Fruit fly (Drosophila melanogaster): ENCODE results near the gene mei-217.

The mei-217 gene

dm6 chrX:17142940-17143534, at the start of gene mei-217, which contains the start of gene mei-218:
Gene mei-217, minus strand, starts transcription at chrX:17142990.
Gene mei-218, minus strand, starts transcription at chrX:17142990.
- no peak for TF ChIP-seq CG7368 (GFP tag; optimal IDR thresholded peaks at IDR 0.05)
- TF ChIP-seq esn (GFP tag; optimal IDR thresholded peaks at IDR 0.05): peak; percentile 35

DNA sequence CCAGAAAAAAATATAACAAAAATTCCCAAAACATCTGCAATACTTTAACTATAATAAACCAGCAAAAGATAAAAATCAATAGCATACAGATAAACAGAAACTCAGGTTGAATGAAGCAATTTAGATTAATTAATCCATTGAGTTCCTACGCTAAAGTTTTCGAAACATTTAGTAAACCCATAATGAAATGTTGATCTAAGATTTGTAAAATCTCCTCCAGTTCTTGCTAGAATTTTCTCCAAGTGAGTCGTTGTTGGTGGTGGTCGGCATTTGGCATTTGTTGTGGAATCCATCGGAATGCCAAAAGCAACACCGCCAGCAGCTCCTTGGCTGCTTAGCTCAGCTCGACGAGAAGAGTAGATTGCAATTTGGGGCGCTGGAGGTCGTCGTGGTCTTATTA, 45.4 kb upstream of the mei-217 start:
- TF ChIP-seq Sox14 (GFP tag; optimal IDR thresholded peaks at IDR 0.05): no peak
- no peak for TF ChIP-seq fd85E (GFP tag; optimal IDR thresholded peaks at IDR 0.05)
- peak; percentile 63 for TF ChIP-seq svp (GFP tag)
- TF ChIP-seq CG10631 (GFP tag; optimal IDR thresholded peaks at IDR 0.05): no peak
- TF ChIP-seq CG11762 (GFP tag; optimal IDR thresholded peaks at IDR 0.05; ENCODE audit: insufficient read depth): no peak
- TF ChIP-seq Ets21C (GFP tag; optimal IDR thresholded peaks at IDR 0.05): no peak
- no peak for TF ChIP-seq CG3032 (tag; optimal IDR thresholded peaks at IDR 0.05)
- no peak for TF ChIP-seq dsx (GFP tag; optimal IDR thresholded peaks at IDR 0.05; ENCODE audit: poor library complexity, severe bottlenecking)
- TF ChIP-seq fd59A (GFP tag; optimal IDR thresholded peaks at IDR 0.05): no peak

dm6 chrX:17187495-17187894, 44.7 kb upstream of the mei-217 start:
- TF ChIP-seq Blimp-1 (GFP tag; optimal IDR thresholded peaks at IDR 0.05): no peak
- TF ChIP-seq Eip78C (GFP tag): peak; percentile 80
- no peak for TF ChIP-seq Eip75B (GFP tag; optimal IDR thresholded peaks at IDR 0.05)
- no peak for TF ChIP-seq spab (GFP tag; optimal IDR thresholded peaks at IDR 0.05)
- no peak for TF ChIP-seq CG3032 (tag; optimal IDR thresholded peaks at IDR 0.05)
- peak; percentile 62 for TF ChIP-seq OdsH (GFP tag; optimal IDR thresholded peaks at IDR 0.05)
- TF ChIP-seq svp (GFP tag): peak; percentile 38
- TF ChIP-seq CG6792 (GFP tag; optimal IDR thresholded peaks at IDR 0.05): peak; percentile 41
- peak; percentile 54 for TF ChIP-seq Met (GFP tag; optimal IDR thresholded peaks at IDR 0.05)
- TF ChIP-seq Hr39 (GFP tag; optimal IDR thresholded peaks at IDR 0.05): no peak
- TF ChIP-seq topi (GFP tag; optimal IDR thresholded peaks at IDR 0.05): peak; percentile 41
- no peak for TF ChIP-seq CG6808 (GFP tag; optimal IDR thresholded peaks at IDR 0.05)
- no peak for TF ChIP-seq dac (GFP tag; optimal IDR thresholded peaks at IDR 0.05)
- no peak for TF ChIP-seq Hr38 (GFP tag; optimal IDR thresholded peaks at IDR 0.05)
- TF ChIP-seq CG7368 (GFP tag; optimal IDR thresholded peaks at IDR 0.05): peak; percentile 8
- TF ChIP-seq Smox (GFP tag; optimal IDR thresholded peaks at IDR 0.05): peak; percentile 29
- peak; percentile 2 for TF ChIP-seq lz (GFP tag; optimal IDR thresholded peaks at IDR 0.05)
- TF ChIP-seq eg (GFP tag; IDR thresholded peaks at IDR 0.05): peak; percentile 77
- TF ChIP-seq Eip93F (GFP tag; optimal IDR thresholded peaks at IDR 0.05): no peak
- TF ChIP-seq Lpt (GFP tag; optimal IDR thresholded peaks at IDR 0.05): no peak
- no peak for TF ChIP-seq CG11294 (GFP tag; IDR thresholded peaks at IDR 0.05)
- TF ChIP-seq CG10631 (GFP tag; optimal IDR thresholded peaks at IDR 0.05): no peak
- TF ChIP-seq net (GFP tag; optimal IDR thresholded peaks at IDR 0.05): peak; percentile 48
- peak; percentile 54 for TF ChIP-seq CG32006 (GFP tag; optimal IDR thresholded peaks at IDR 0.05)
- no peak for TF ChIP-seq CG10669 (GFP tag; optimal IDR thresholded peaks at IDR 0.05)
- no peak for TF ChIP-seq CG16779 (tag; optimal IDR thresholded peaks at IDR 0.05)
- no peak for TF ChIP-seq dsx (GFP tag; optimal IDR thresholded peaks at IDR 0.05; ENCODE audit: poor library complexity, severe bottlenecking)
- TF ChIP-seq Sox102F (GFP tag; optimal IDR thresholded peaks at IDR 0.05): peak; percentile 20
- no peak for TF ChIP-seq CG6854 (GFP tag; optimal IDR thresholded peaks at IDR 0.05)
- TF ChIP-seq salr (GFP tag; optimal IDR thresholded peaks at IDR 0.05): peak in 1 of 2 experiments; percentile 35
- TF ChIP-seq fkh (GFP tag; optimal IDR thresholded peaks at IDR 0.05): no peak
- TF ChIP-seq CG4318 (GFP tag; optimal IDR thresholded peaks at IDR 0.05): peak; percentile 2
- no peak for TF ChIP-seq fd85E (GFP tag; optimal IDR thresholded peaks at IDR 0.05)
- no peak for TF ChIP-seq CG9139 (GFP tag; optimal IDR thresholded peaks at IDR 0.05)
- peak; percentile 58; the same call in 2 of the 3 replicates for TF ChIP-seq CG6163 (GFP tag; IDR thresholded peaks at IDR 0.05)
- TF ChIP-seq CG31627 (GFP tag; optimal IDR thresholded peaks at IDR 0.05): no peak
- no peak for TF ChIP-seq Ets21C (GFP tag; optimal IDR thresholded peaks at IDR 0.05)
- TF ChIP-seq vri (GFP tag; optimal IDR thresholded peaks at IDR 0.05): no peak
- TF ChIP-seq ss (GFP tag; optimal IDR thresholded peaks at IDR 0.05): no peak
- TF ChIP-seq pdm3 (GFP tag; optimal IDR thresholded peaks at IDR 0.05): peak; percentile 35
- no peak for TF ChIP-seq fd59A (GFP tag; optimal IDR thresholded peaks at IDR 0.05)
- peak; percentile 20 for TF ChIP-seq CG11902 (GFP tag; optimal IDR thresholded peaks at IDR 0.05)
- TF ChIP-seq CG8119 (GFP tag; IDR thresholded peaks at IDR 0.05): peak; percentile 66
